Fruit fly (Drosophila melanogaster): ENCODE data around the gene tacc.

Gene tacc

DNA sequence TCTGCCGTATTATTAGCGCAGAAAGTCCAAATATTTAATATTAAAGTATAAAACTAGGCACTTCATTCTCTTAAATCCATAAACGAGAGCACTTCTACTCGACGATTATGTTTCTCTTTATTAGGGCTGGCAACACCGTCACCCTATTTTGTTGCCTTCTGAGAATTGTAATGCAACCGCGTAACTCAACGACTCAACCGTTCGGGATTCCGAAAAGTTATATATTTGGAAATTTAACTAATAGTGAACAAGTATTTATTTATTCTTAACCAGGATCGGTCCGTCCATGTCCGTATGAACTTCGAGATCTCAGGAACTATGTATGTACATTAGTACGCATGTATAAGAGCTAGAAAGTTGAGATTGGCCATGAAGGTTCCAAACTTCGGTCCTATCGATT, 879 bp upstream of the tacc start, which contains the start of gene atms (continued):
- no peak for TF ChIP-seq yki (optimal IDR thresholded peaks at IDR 0.05)
- no peak for TF ChIP-seq emc (GFP tag; optimal IDR thresholded peaks at IDR 0.05)
- no peak for TF ChIP-seq Pdp1 (GFP tag; optimal IDR thresholded peaks at IDR 0.05)
- no peak for TF ChIP-seq CG7786 (GFP tag; optimal IDR thresholded peaks at IDR 0.05)
- TF ChIP-seq zen2 (GFP tag; IDR thresholded peaks at IDR 0.05; ENCODE audit: partially characterized antibody): no peak
- TF ChIP-seq Trl (optimal IDR thresholded peaks at IDR 0.05): peak in 1 of 2 experiments; percentile 12
- TF ChIP-seq Trl (GFP tag; optimal IDR thresholded peaks at IDR 0.05): no peak
- no peak for TF ChIP-seq nom (GFP tag; optimal IDR thresholded peaks at IDR 0.05)

DNA sequence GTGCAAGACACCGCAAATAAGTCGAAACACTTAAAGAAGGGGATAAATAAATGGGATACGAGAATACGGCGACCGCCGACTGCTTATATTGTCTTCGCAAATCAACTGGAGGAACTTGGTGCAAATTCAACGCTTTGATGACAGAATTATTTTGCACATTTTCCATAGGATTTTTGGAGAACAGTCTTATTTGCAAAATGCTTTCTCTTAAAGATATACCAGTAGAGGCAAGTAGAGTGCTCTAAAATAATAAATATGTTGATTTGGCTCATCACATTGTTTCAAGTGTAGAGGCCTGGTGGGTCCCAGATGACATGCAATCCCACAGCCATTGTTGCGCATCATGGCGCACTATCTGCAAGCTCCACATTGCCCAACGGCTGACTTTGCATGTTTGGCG, 1.6 kb downstream of the tacc start:
- TF ChIP-seq Dip2 (GFP tag; IDR thresholded peaks at IDR 0.05): no peak
- TF ChIP-seq pan (optimal IDR thresholded peaks at IDR 0.05): no peak
- TF ChIP-seq pan (GFP tag; optimal IDR thresholded peaks at IDR 0.05 in 1 of 2, IDR thresholded peaks at IDR 0.05 in 1 of 2): peak in 1 of 2 experiments; percentile 7
- 0 out of 3 replicates have a peak, but pooled peaks have one; percentile 18 for TF ChIP-seq Opbp (GFP tag; IDR thresholded peaks at IDR 0.05; ENCODE audit: partially characterized antibody)
- TF ChIP-seq CG1792 (GFP tag; optimal IDR thresholded peaks at IDR 0.05): no peak
- peak; percentile 43 for TF ChIP-seq Drgx (GFP tag; IDR thresholded peaks at IDR 0.05)

DNA sequence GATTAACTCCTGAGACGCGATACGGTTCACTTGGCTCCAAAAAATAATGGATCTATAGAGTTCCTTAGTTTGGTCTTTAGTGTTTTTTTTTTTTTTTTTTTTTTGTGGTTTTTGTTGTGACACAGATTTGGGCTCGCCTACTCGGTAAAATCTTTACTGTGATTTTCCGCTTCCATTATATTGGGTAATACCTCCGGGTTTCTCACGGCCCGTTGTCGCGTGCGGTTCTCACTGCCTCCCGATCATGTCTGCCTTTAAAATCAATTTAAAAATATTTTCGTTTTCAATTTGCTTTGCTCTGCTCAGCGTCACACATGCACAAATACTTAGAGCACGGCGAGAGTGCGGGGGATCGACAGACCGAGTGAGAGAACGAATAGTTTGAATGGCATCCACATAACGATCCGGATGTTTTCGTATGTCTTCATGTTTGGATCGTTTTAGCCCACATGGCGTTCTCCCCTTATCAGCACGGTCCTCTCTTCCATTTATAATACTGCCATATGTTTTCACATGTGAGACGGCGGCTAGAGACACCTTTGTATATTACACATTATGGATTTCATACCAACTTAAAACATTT, 2.6 kb downstream of the tacc start:
- TF ChIP-seq CG8478 (optimal IDR thresholded peaks at IDR 0.05): no peak
- TF ChIP-seq nom (GFP tag; optimal IDR thresholded peaks at IDR 0.05): no peak
- no peak for TF ChIP-seq lov (optimal IDR thresholded peaks at IDR 0.05)
- no peak for TF ChIP-seq lov (GFP tag; IDR thresholded peaks at IDR 0.05)
- no peak for TF ChIP-seq CG1647 (GFP tag; optimal IDR thresholded peaks at IDR 0.05)
- peak; percentile 7 for TF ChIP-seq caup (GFP tag; optimal IDR thresholded peaks at IDR 0.05; ENCODE audit: severe bottlenecking)
- TF ChIP-seq CG17385 (GFP tag; optimal IDR thresholded peaks at IDR 0.05): peak; percentile 14
- no peak for TF ChIP-seq sima (GFP tag; optimal IDR thresholded peaks at IDR 0.05)
- peak; percentile 50 for TF ChIP-seq Jarid2 (GFP tag; optimal IDR thresholded peaks at IDR 0.05)
- no peak for TF ChIP-seq fd64A (GFP tag; optimal IDR thresholded peaks at IDR 0.05)
- TF ChIP-seq CG2678 (tag; optimal IDR thresholded peaks at IDR 0.05): peak; percentile 23
- TF ChIP-seq Hand (GFP tag; optimal IDR thresholded peaks at IDR 0.05): peak; percentile 36
- TF ChIP-seq Poxn (GFP tag; IDR thresholded peaks at IDR 0.05): no peak
- peak; percentile 42; the same call in 1 of the 2 replicates for TF ChIP-seq Adf1 (GFP tag; IDR thresholded peaks at IDR 0.05)
- TF ChIP-seq CG13296 (GFP tag; optimal IDR thresholded peaks at IDR 0.05): peak; percentile 45
- peak; percentile 10 for TF ChIP-seq dm (GFP tag; optimal IDR thresholded peaks at IDR 0.05)
- peak; percentile 89; the same call in 3 of the 4 replicates for TF ChIP-seq chinmo (GFP tag; IDR thresholded peaks at IDR 0.05; ENCODE audit: partially characterized antibody)
- peak in 1 of 2 experiments; percentile 20 for TF ChIP-seq crp (GFP tag; optimal IDR thresholded peaks at IDR 0.05)
- TF ChIP-seq Lhr (GFP tag; optimal IDR thresholded peaks at IDR 0.05): no peak
- no peak for TF ChIP-seq emc (GFP tag; optimal IDR thresholded peaks at IDR 0.05)
- TF ChIP-seq Max (GFP tag; optimal IDR thresholded peaks at IDR 0.05): no peak
- TF ChIP-seq sens (GFP tag): peak; percentile 60
- TF ChIP-seq sug (tag; optimal IDR thresholded peaks at IDR 0.05): peak; percentile 69
- peak; percentile 89 for TF ChIP-seq twi (tag; optimal IDR thresholded peaks at IDR 0.05)
- TF ChIP-seq CG17568 (GFP tag; optimal IDR thresholded peaks at IDR 0.05): peak; percentile 11
- peak; percentile 53 for TF ChIP-seq exex (tag; optimal IDR thresholded peaks at IDR 0.05)
- TF ChIP-seq CG13894 (tag; optimal IDR thresholded peaks at IDR 0.05): peak; percentile 44
- 0 out of 2 replicates have a peak, but pooled peaks have one; percentile 38 for TF ChIP-seq CG13287 (GFP tag; IDR thresholded peaks at IDR 0.05; ENCODE audit: partially characterized antibody)
- peak; percentile 24 for TF ChIP-seq lab (GFP tag; optimal IDR thresholded peaks at IDR 0.05)
- TF ChIP-seq cwo (GFP tag; optimal IDR thresholded peaks at IDR 0.05): peak; percentile 56
- no peak for TF ChIP-seq sna (GFP tag; IDR thresholded peaks at IDR 0.05; ENCODE audit: partially characterized antibody)
- no peak for TF ChIP-seq CG7556 (GFP tag; optimal IDR thresholded peaks at IDR 0.05)
- peak; percentile 37; the same call in 1 of the 3 replicates for TF ChIP-seq sr (GFP tag; IDR thresholded peaks at IDR 0.05)
- peak; percentile 6 for TF ChIP-seq CG3163 (GFP tag; optimal IDR thresholded peaks at IDR 0.05)
- TF ChIP-seq mirr (GFP tag; optimal IDR thresholded peaks at IDR 0.05): peak; percentile 61

Measured in whole organism, embryonic.